Fruit fly (Drosophila melanogaster): ENCODE results near the gene LysS.

DNA sequence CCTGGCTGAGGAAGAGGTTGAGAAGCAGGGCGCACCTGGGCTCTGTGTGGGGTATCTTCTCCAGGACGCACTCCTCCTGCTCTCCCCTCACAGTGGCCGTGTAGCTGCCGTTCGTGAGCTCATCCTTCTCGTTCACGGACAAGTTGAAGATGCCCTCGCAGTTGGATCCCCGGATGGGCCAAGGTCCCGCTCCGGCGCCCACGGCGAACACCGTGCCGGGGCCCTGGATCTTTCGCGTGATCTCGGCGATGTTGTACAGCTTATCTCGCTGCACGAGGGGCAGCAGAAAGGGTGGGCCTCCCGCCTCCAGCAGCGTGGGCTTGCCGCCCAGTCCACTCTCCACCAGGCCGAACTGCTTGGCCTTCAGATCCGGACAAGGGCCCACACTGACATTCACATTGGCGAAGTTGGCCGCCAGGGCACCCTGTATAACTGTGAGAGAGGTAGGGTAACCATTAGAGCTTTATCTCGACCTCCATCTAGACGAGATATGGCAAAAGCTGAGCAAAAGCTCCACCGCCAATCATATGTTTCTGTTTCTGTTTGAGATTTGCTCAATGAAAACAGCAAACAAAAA lies 23.6 kb upstream of the LysS start:
- no peak for TF ChIP-seq CG32121 (GFP tag; IDR thresholded peaks at IDR 0.05)
- no peak for TF ChIP-seq gl (tag; optimal IDR thresholded peaks at IDR 0.05)
- no peak for TF ChIP-seq CG9948 (tag; optimal IDR thresholded peaks at IDR 0.05)
- TF ChIP-seq CG34367 (tag; optimal IDR thresholded peaks at IDR 0.05), result no peak
- peak; percentile 52; the same call in 2 of the 3 replicates for TF ChIP-seq CG4496 (GFP tag; IDR thresholded peaks at IDR 0.05)
- no peak for TF ChIP-seq Pif1A (GFP tag; optimal IDR thresholded peaks at IDR 0.05)
- no peak for TF ChIP-seq CG8159 (tag; optimal IDR thresholded peaks at IDR 0.05)
- TF ChIP-seq CG14655 (GFP tag; optimal IDR thresholded peaks at IDR 0.05), result no peak
- no peak for TF ChIP-seq EcR (GFP tag; optimal IDR thresholded peaks at IDR 0.05)
- no peak for TF ChIP-seq Pif1B (GFP tag; optimal IDR thresholded peaks at IDR 0.05)

Data from whole organism, pupa.